Worm (Caenorhabditis elegans) whole organism, L3 larva: ENCODE results near the gene moc-2.

ENCODE experiments used
- R02D3.7 ChIP-seq: fragments of 150-350 bp; optimal IDR thresholded peaks from 2 replicates; lab custom pipeline; 2014; ENCODE audit warnings: missing biosample characterization, missing genetic modification characterization
- ZK546.5 ChIP-seq: sonication (generic microtip); optimal IDR thresholded peaks from 2 replicates; lab custom pipeline; 2017; ENCODE audit warnings: missing biosample characterization, missing genetic modification characterization
- ceh-28 ChIP-seq: fragments of 150-350 bp; optimal IDR thresholded peaks from 2 replicates; lab custom pipeline; 2014; ENCODE audit warnings: missing biosample characterization, missing genetic modification reagents, missing genetic modification characterization
- ceh-9 ChIP-seq: sonication (generic microtip); optimal IDR thresholded peaks from 2 replicates; lab custom pipeline; 2018; ENCODE audit warnings: missing biosample characterization, missing genetic modification characterization
- elt-3 ChIP-seq, 3 experiments: fragments of 150-350 bp in 1 of 3; sonication (generic microtip) in 2 of 3; optimal IDR thresholded peaks; 2 replicates in 2 of 3; 4 replicates in 1 of 3; lab custom pipeline; 2014 to 2017; ENCODE audit warnings: missing biosample characterization in 3 of 3, missing genetic modification characterization in 3 of 3
- fkh-10 ChIP-seq: sonication (generic microtip); optimal IDR thresholded peaks from 2 replicates; lab custom pipeline; 2017; ENCODE audit warnings: missing biosample characterization, missing genetic modification reagents, missing genetic modification characterization
- nhr-28 ChIP-seq: fragments of 150-350 bp; optimal IDR thresholded peaks from 2 replicates; lab custom pipeline; 2014; ENCODE audit warnings: missing biosample characterization, missing genetic modification characterization
- nhr-67 ChIP-seq: fragments of 150-350 bp; optimal IDR thresholded peaks from 2 replicates; lab custom pipeline; 2014; ENCODE audit warnings: missing biosample characterization, missing genetic modification characterization
- nhr-76 ChIP-seq: fragments of 150-350 bp; sonication (generic microtip); optimal IDR thresholded peaks from 5 replicates; lab custom pipeline; 2014; ENCODE audit warnings: missing biosample characterization, missing genetic modification characterization
- sea-2 ChIP-seq: fragments of 150-350 bp; sonication (generic microtip); optimal IDR thresholded peaks from 4 replicates; lab custom pipeline; 2014; ENCODE audit warnings: missing biosample characterization, missing genetic modification reagents, missing genetic modification characterization
- skn-1 ChIP-seq: fragments of 150-350 bp; optimal IDR thresholded peaks from 2 replicates; lab custom pipeline; 2014; ENCODE audit warnings: missing biosample characterization, missing genetic modification characterization
- snpc-4 ChIP-seq: fragments of 150-350 bp; optimal IDR thresholded peaks from 2 replicates; lab custom pipeline; 2014; ENCODE audit warnings: missing biosample characterization, missing genetic modification characterization
- unc-62 ChIP-seq: fragments of 150-350 bp; sonication (generic microtip); optimal IDR thresholded peaks from 4 replicates; lab custom pipeline; 2014; ENCODE audit warnings: missing biosample characterization, missing genetic modification reagents, missing genetic modification characterization
- zag-1 ChIP-seq: fragments of 150-350 bp; optimal IDR thresholded peaks from 2 replicates; lab custom pipeline; 2014; ENCODE audit warnings: missing biosample characterization, missing genetic modification characterization

- TF ChIP-seq nhr-67 (no peak), R02D3.7 (tag; lab: Kevin White, UChicago) (no peak), nhr-76 (tag; lab: Kevin White, UChicago) (no peak), zag-1 (no peak), snpc-4 (tag; lab: Kevin White, UChicago) (no peak), fkh-10 (GFP tag; lab: Kevin White, UChicago) (no peak), unc-62 (GFP tag; lab: Kevin White, UChicago) (no peak), ceh-9 (tag; lab: Kevin White, UChicago) (no peak), skn-1 (no peak), nhr-28 (tag; lab: Kevin White, UChicago) (no peak), ceh-28 (tag; lab: Kevin White, UChicago) (no peak), ZK546.5 (tag; lab: Kevin White, UChicago) (no peak), sea-2 (GFP tag; lab: Kevin White, UChicago) (no peak), elt-3 (tag; optimal IDR thresholded peaks at IDR 0.05; lab: Kevin White, UChicago) (no peak)
Measured at ce11 chrV:6548309-6548708, 44.3 kb upstream of the moc-2 start.
